Fruit fly (Drosophila melanogaster): ENCODE results near the gene TwdlO.

Gene TwdlO

dm6 chr3R:26588158-26588584 lies 38.4 kb downstream of the TwdlO start:
- TF ChIP-seq CG4496 (GFP tag; IDR thresholded peaks at IDR 0.05), result no peak
- TF ChIP-seq EcR (GFP tag; optimal IDR thresholded peaks at IDR 0.05), result peak; percentile 27

Measured in whole organism, pupa.